Worm (Caenorhabditis elegans) whole organism, young adult: ENCODE data around the gene dnj-1.

Source experiments
- F37B4.10 ChIP-seq: fragments of 200-800 bp; sonication (Bioruptor generic); IDR thresholded peaks from 2 replicates; pipeline ENCODE4 v1.3.6; 2022; ENCODE audit warnings: missing genetic modification characterization, missing compliant biosample characterization
- Y67H2A.10 ChIP-seq: fragments of 200-800 bp; sonication (Bioruptor generic); conservative IDR thresholded peaks from 2 replicates; pipeline ENCODE4 v1.3.6; 2022; ENCODE audit warnings: missing genetic modification reagents, missing genetic modification characterization, missing compliant biosample characterization
- aptf-3 ChIP-seq: fragments of 200-800 bp; sonication (Bioruptor generic); IDR thresholded peaks from 2 replicates; pipeline ENCODE4 v1.3.6; 2022; ENCODE audit warnings: missing genetic modification characterization, missing compliant biosample characterization
- ceh-79 ChIP-seq: sonication (generic microtip); optimal IDR thresholded peaks from 2 replicates; lab custom pipeline; 2017; ENCODE audit warnings: mild to moderate bottlenecking, missing genetic modification characterization, missing compliant biosample characterization
- lin-35 ChIP-seq, 3 experiments: fragments of 150-350 bp in 2 of 3; sonication (generic microtip) in 1 of 3; optimal IDR thresholded peaks; 2 replicates each; lab custom pipeline; 2014 to 2018; ENCODE audit warnings: missing biosample characterization in 3 of 3, missing genetic modification characterization in 3 of 3, missing genetic modification reagents in 3 of 3
- nhr-179 ChIP-seq: sonication (generic microtip); optimal IDR thresholded peaks from 2 replicates; lab custom pipeline; 2016; ENCODE audit warnings: mild to moderate bottlenecking, missing genetic modification characterization, missing compliant biosample characterization

- TF ChIP-seq lin-35 (GFP tag; optimal IDR thresholded peaks at IDR 0.05; lab: Kevin White, UChicago) (no peak), ceh-79 (tag; lab: Kevin White, UChicago) (no peak), F37B4.10 (GFP tag; lab: Robert Waterston, UW) (no peak), nhr-179 (tag; lab: Kevin White, UChicago) (no peak), Y67H2A.10 (GFP tag; lab: Robert Waterston, UW) (no peak), aptf-3 (GFP tag; lab: Robert Waterston, UW) (no peak)
Measured at ce11 chrIV:11288965-11289364, 9.9 kb upstream of the dnj-1 start.
